Worm (Caenorhabditis elegans) whole organism, L3 larva: Measurements from ENCODE around the gene C05C10.2.

Source experiments
- R02D3.7 ChIP-seq: fragments of 150-350 bp; optimal IDR thresholded peaks from 2 replicates; lab custom pipeline; 2014; ENCODE audit warnings: missing biosample characterization, missing genetic modification characterization
- ZK546.5 ChIP-seq: sonication (generic microtip); optimal IDR thresholded peaks from 2 replicates; lab custom pipeline; 2017; ENCODE audit warnings: missing biosample characterization, missing genetic modification characterization
- aly-2 ChIP-seq: fragments of 150-350 bp; optimal IDR thresholded peaks from 2 replicates; lab custom pipeline; 2014; ENCODE audit warnings: missing biosample characterization, missing genetic modification characterization
- ama-1 ChIP-seq: fragments of 150-350 bp; optimal IDR thresholded peaks from 2 replicates; lab custom pipeline; 2018
- ceh-16 ChIP-seq: sonication (generic microtip); optimal IDR thresholded peaks from 2 replicates; lab custom pipeline; 2017; ENCODE audit warnings: missing biosample characterization, missing genetic modification characterization
- ceh-82 ChIP-seq: fragments of 150-350 bp; optimal IDR thresholded peaks from 2 replicates; lab custom pipeline; 2014; ENCODE audit warnings: missing biosample characterization, missing genetic modification characterization
- ceh-9 ChIP-seq: sonication (generic microtip); optimal IDR thresholded peaks from 2 replicates; lab custom pipeline; 2018; ENCODE audit warnings: missing biosample characterization, missing genetic modification characterization
- daf-12 ChIP-seq: fragments of 150-350 bp; optimal IDR thresholded peaks from 2 replicates; lab custom pipeline; 2014; ENCODE audit warnings: missing biosample characterization, missing genetic modification reagents, missing genetic modification characterization
- egl-27 ChIP-seq: sonication (generic microtip); optimal IDR thresholded peaks from 4 replicates; lab custom pipeline; 2017; ENCODE audit warnings: missing biosample characterization, missing genetic modification reagents, missing genetic modification characterization
- egl-5 ChIP-seq: fragments of 150-350 bp; optimal IDR thresholded peaks from 2 replicates; lab custom pipeline; 2017; ENCODE audit warnings: missing biosample characterization, missing genetic modification reagents, missing genetic modification characterization, inconsistent platforms
- elt-1 ChIP-seq: fragments of 150-350 bp; optimal IDR thresholded peaks from 2 replicates; lab custom pipeline; 2014; ENCODE audit warnings: missing biosample characterization, missing genetic modification characterization
- elt-2 ChIP-seq: sonication (generic microtip); optimal IDR thresholded peaks from 2 replicates; lab custom pipeline; 2016; ENCODE audit warnings: missing genetic modification reagents, mild to moderate bottlenecking, missing genetic modification characterization, missing compliant biosample characterization
- elt-3 ChIP-seq, 3 experiments: fragments of 150-350 bp in 1 of 3; sonication (generic microtip) in 2 of 3; optimal IDR thresholded peaks; 2 replicates in 2 of 3; 4 replicates in 1 of 3; lab custom pipeline; 2014 to 2017; ENCODE audit warnings: missing biosample characterization in 3 of 3, missing genetic modification characterization in 3 of 3
- fkh-2 ChIP-seq: fragments of 150-350 bp; optimal IDR thresholded peaks from 2 replicates; lab custom pipeline; 2014; ENCODE audit warnings: missing biosample characterization, missing genetic modification reagents, missing genetic modification characterization
- hmg-11 ChIP-seq: sonication (generic microtip); optimal IDR thresholded peaks from 2 replicates; lab custom pipeline; 2016; ENCODE audit warnings: missing genetic modification characterization, missing compliant biosample characterization
- jun-1 ChIP-seq: fragments of 150-350 bp; optimal IDR thresholded peaks from 2 replicates; lab custom pipeline; 2014; ENCODE audit warnings: missing biosample characterization, missing genetic modification reagents, missing genetic modification characterization
- lin-15B ChIP-seq: fragments of 150-350 bp; optimal IDR thresholded peaks from 2 replicates; lab custom pipeline; 2014; ENCODE audit warnings: missing biosample characterization, missing genetic modification characterization
- lin-39 ChIP-seq: fragments of 150-350 bp; optimal IDR thresholded peaks from 2 replicates; lab custom pipeline; 2018; ENCODE audit warnings: missing biosample characterization, missing genetic modification reagents, missing genetic modification characterization
- lsy-12 ChIP-seq: sonication (generic microtip); optimal IDR thresholded peaks from 2 replicates; lab custom pipeline; 2016; ENCODE audit warnings: mild to moderate bottlenecking, missing genetic modification characterization, missing compliant biosample characterization
- mdl-1 ChIP-seq: fragments of 150-350 bp; optimal IDR thresholded peaks from 2 replicates; lab custom pipeline; 2014; ENCODE audit warnings: missing biosample characterization, missing genetic modification characterization
- mml-1 ChIP-seq: fragments of 150-350 bp; sonication (generic microtip); optimal IDR thresholded peaks from 3 replicates; lab custom pipeline; 2014; ENCODE audit warnings: missing biosample characterization, missing genetic modification characterization
- nfya-1 ChIP-seq: sonication (generic microtip); optimal IDR thresholded peaks from 2 replicates; lab custom pipeline; 2017; ENCODE audit warnings: missing genetic modification characterization, mild to moderate bottlenecking, missing compliant biosample characterization, antibody characterized with exemption, moderate library complexity; ENCODE audit not compliant: insufficient read depth
- nhr-11 ChIP-seq: fragments of 150-350 bp; optimal IDR thresholded peaks from 2 replicates; lab custom pipeline; 2014; ENCODE audit warnings: missing biosample characterization, missing genetic modification characterization
- nhr-12 ChIP-seq: fragments of 150-350 bp; optimal IDR thresholded peaks from 2 replicates; lab custom pipeline; 2014; ENCODE audit warnings: missing biosample characterization, missing genetic modification characterization
- nhr-23 ChIP-seq: fragments of 150-350 bp; optimal IDR thresholded peaks from 2 replicates; lab custom pipeline; 2014; ENCODE audit warnings: missing biosample characterization, missing genetic modification reagents, missing genetic modification characterization
- nhr-25 ChIP-seq: sonication (generic microtip); optimal IDR thresholded peaks from 2 replicates; lab custom pipeline; 2017; ENCODE audit warnings: missing biosample characterization, missing genetic modification characterization
- nhr-28 ChIP-seq: fragments of 150-350 bp; optimal IDR thresholded peaks from 2 replicates; lab custom pipeline; 2014; ENCODE audit warnings: missing biosample characterization, missing genetic modification characterization
- nhr-43 ChIP-seq: sonication (generic microtip); optimal IDR thresholded peaks from 2 replicates; lab custom pipeline; 2016; ENCODE audit warnings: mild to moderate bottlenecking, missing genetic modification characterization, missing compliant biosample characterization; ENCODE audit not compliant: poor library complexity, severe bottlenecking
- nhr-76 ChIP-seq: fragments of 150-350 bp; sonication (generic microtip); optimal IDR thresholded peaks from 5 replicates; lab custom pipeline; 2014; ENCODE audit warnings: missing biosample characterization, missing genetic modification characterization
- nhr-77 ChIP-seq: fragments of 150-350 bp; optimal IDR thresholded peaks from 2 replicates; lab custom pipeline; 2014; ENCODE audit warnings: missing biosample characterization, missing genetic modification characterization
- pha-4 ChIP-seq: fragments of 150-350 bp; optimal IDR thresholded peaks from 2 replicates; lab custom pipeline; 2014; ENCODE audit warnings: missing biosample characterization, missing genetic modification reagents, missing genetic modification characterization
- pqm-1 ChIP-seq: fragments of 150-350 bp; optimal IDR thresholded peaks from 2 replicates; lab custom pipeline; 2017; ENCODE audit warnings: missing biosample characterization, missing genetic modification characterization, inconsistent platforms
- sea-2 ChIP-seq: fragments of 150-350 bp; sonication (generic microtip); optimal IDR thresholded peaks from 4 replicates; lab custom pipeline; 2014; ENCODE audit warnings: missing biosample characterization, missing genetic modification reagents, missing genetic modification characterization
- skn-1 ChIP-seq: fragments of 150-350 bp; optimal IDR thresholded peaks from 2 replicates; lab custom pipeline; 2014; ENCODE audit warnings: missing biosample characterization, missing genetic modification characterization
- snpc-4 ChIP-seq: fragments of 150-350 bp; optimal IDR thresholded peaks from 2 replicates; lab custom pipeline; 2014; ENCODE audit warnings: missing biosample characterization, missing genetic modification characterization
- tbx-2 ChIP-seq: sonication (generic microtip); optimal IDR thresholded peaks from 2 replicates; lab custom pipeline; 2016; ENCODE audit warnings: mild to moderate bottlenecking, missing genetic modification characterization, missing compliant biosample characterization
- unc-62 ChIP-seq: fragments of 150-350 bp; sonication (generic microtip); optimal IDR thresholded peaks from 4 replicates; lab custom pipeline; 2014; ENCODE audit warnings: missing biosample characterization, missing genetic modification reagents, missing genetic modification characterization
- zag-1 ChIP-seq: fragments of 150-350 bp; optimal IDR thresholded peaks from 2 replicates; lab custom pipeline; 2014; ENCODE audit warnings: missing biosample characterization, missing genetic modification characterization
- ztf-11 ChIP-seq: fragments of 150-350 bp; optimal IDR thresholded peaks from 2 replicates; lab custom pipeline; 2014; ENCODE audit warnings: missing biosample characterization, missing genetic modification characterization
- ztf-4 ChIP-seq: fragments of 150-350 bp; optimal IDR thresholded peaks from 2 replicates; lab custom pipeline; 2014; ENCODE audit warnings: missing biosample characterization, missing genetic modification characterization

C05C10.2 gene

DNA sequence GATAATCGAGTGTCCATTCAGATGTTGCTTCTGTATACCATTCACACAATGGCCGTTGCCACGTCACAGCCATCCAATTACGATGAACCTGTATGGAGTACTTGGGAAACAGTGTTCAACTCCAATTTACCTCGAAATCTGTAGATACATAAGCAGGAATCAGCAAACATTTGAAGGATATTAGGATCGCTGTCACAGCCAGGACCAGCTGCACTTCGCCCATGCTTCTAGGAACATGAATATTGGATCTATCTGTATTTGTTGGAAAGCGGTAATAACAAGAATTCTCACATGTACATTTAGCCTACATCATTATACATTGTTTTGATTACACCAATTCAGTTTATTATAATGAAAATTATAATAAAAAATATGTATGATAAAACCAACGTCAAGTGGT, 35.8 kb upstream of the C05C10.2 start, which contains the start of gene algn-8:
TSS of gene algn-8 (minus strand) at position 227 of the 400 bp plus-strand sequence.
- no peak for TF ChIP-seq nhr-43 (tag; lab: Kevin White, UChicago)
- TF ChIP-seq jun-1 (tag; lab: Kevin White, UChicago), result no peak
- TF ChIP-seq lin-15B (tag; lab: Kevin White, UChicago), result no peak
- TF ChIP-seq snpc-4 (tag; lab: Kevin White, UChicago), result no peak

DNA sequence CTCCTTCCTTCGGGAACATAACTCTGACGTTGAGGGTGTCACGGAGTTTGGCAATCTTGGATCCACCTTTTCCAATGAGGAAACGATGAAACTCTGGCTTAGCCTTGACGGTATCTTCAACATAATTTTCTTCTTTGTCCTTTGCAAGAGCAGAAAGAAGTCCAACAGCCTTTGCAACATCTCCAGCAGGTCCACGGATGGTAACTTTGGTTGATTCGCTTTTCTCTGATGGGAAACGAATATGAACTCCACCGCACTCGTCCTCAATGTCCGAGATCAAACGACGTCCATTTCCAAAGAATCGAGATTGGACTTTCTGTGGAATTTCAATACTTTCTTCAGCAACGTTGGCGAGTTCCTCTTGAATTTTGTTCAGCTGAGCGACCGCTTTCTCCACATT, 33.5 kb upstream of the C05C10.2 start:
- TF ChIP-seq nhr-43 (tag; lab: Kevin White, UChicago) (no peak), elt-3 (tag; optimal IDR thresholded peaks at IDR 0.05; lab: Kevin White, UChicago) (no peak), ZK546.5 (tag; lab: Kevin White, UChicago) (no peak), nhr-77 (tag; lab: Kevin White, UChicago) (no peak), unc-62 (GFP tag; lab: Kevin White, UChicago) (no peak), nhr-23 (tag; lab: Kevin White, UChicago) (no peak), pqm-1 (no peak), fkh-2 (no peak), nhr-11 (tag; lab: Kevin White, UChicago) (no peak), egl-5 (tag; lab: Kevin White, UChicago) (no peak), egl-27 (tag; lab: Kevin White, UChicago) (no peak), tbx-2 (tag; lab: Kevin White, UChicago) (no peak), nhr-12 (no peak), aly-2 (tag; lab: Kevin White, UChicago) (no peak), R02D3.7 (no peak), nhr-25 (tag; lab: Kevin White, UChicago) (no peak), jun-1 (tag; lab: Kevin White, UChicago) (no peak), nhr-76 (no peak), lin-39 (tag; lab: Kevin White, UChicago) (no peak), lsy-12 (tag; lab: Kevin White, UChicago) (no peak)

DNA sequence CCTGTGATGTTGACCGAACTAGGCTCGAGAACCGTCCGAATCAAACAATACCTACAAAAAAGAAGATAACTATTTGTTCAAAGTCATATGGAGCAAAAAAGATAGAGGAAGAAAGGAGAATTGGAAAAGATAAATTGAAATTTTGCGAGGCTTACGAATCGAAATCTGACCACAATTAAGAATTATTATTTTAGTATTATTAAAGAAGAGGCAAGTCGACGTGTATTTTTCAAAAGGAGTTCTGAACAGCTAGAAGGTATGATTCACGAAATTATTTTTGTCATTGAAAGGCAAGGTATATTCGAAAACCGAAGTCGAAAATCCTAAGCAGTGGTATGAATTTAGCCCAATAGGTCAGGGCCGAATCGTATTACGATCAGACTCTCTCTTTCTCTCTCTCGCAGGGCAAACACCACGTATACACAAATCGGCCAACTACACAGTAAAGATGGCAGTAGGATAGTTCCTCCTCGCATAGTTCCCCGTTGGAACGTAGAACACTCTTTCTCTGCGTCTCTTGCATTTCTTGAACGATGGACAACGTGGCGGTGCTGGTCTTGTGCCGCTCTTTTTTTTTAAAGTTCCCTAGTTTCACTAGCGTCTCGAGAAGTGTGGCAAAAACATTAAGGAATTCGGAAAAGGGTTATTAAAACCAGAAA, 30.9 kb upstream of the C05C10.2 start, which contains the start of gene vgln-1:
TSS of gene vgln-1 (minus strand) at position 51 of the 659 bp plus-strand sequence.
- TF ChIP-seq hmg-11 (peak; percentile 1), nhr-23 (tag; lab: Kevin White, UChicago) (peak; percentile 61), nhr-12 (no peak), nhr-28 (tag; lab: Kevin White, UChicago) (no peak), ceh-16 (tag; lab: Kevin White, UChicago) (no peak), nhr-25 (tag; lab: Kevin White, UChicago) (peak; percentile 55), fkh-2 (no peak), pha-4 (peak; percentile 69)

DNA sequence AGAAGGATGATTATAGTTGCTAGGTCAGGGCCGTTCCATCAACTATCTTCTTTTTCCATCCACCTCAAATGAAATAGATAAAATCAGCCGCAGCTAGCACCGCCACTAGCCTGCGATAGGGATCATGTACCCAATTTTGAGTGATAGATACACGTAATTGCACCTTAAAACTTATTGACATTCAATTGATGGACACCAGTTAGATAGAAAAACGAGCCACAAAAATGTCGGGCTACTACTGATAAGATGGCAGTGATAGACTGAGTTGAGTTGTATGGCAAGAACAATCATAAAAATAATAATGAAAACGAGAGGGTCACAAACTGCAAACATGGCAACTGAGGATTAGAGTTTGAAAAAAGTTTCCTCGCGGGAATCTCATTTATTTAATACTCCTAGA, 30.2 kb upstream of the C05C10.2 start:
- TF ChIP-seq skn-1 (tag; lab: Kevin White, UChicago) (no peak), pqm-1 (peak; percentile 48), ZK546.5 (tag; lab: Kevin White, UChicago) (no peak), nfya-1 (tag; lab: Kevin White, UChicago) (no peak), elt-1 (tag; lab: Kevin White, UChicago) (peak; percentile 91), unc-62 (GFP tag; lab: Kevin White, UChicago) (no peak), elt-2 (tag; lab: Kevin White, UChicago) (peak; percentile 75), ceh-82 (tag; lab: Kevin White, UChicago) (no peak), nhr-23 (tag; lab: Kevin White, UChicago) (peak; percentile 2), ztf-11 (no peak), elt-3 (tag; optimal IDR thresholded peaks at IDR 0.05; lab: Kevin White, UChicago) (no peak)

DNA sequence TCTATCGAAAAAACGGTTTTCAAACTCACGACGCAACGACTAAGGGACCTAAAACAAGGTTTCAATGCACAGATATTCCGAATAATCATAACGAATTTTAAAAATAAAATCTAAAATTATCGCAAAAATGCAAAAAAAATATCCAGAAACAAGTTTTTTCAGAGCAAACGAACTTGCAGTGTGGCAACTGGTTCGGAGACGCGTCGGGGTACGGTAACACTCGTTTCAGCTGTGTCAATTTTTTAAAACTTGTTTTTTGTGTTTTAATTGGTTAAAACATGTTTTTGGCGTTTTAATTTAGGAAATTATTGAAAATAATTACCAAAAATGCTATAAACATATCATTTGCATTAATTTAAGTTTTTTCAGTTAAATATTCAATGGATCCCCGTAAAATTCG, 29.6 kb upstream of the C05C10.2 start, which contains the start of gene C08H9.16:
TSS of gene C08H9.16 (plus strand) at position 370 of the 400 bp plus-strand sequence.
- TF ChIP-seq sea-2 (GFP tag; lab: Kevin White, UChicago) (no peak), ztf-4 (tag; lab: Kevin White, UChicago) (no peak), aly-2 (tag; lab: Kevin White, UChicago) (no peak), nhr-43 (tag; lab: Kevin White, UChicago) (peak; percentile 37), pha-4 (peak; percentile 78), lsy-12 (tag; lab: Kevin White, UChicago) (no peak), skn-1 (tag; lab: Kevin White, UChicago) (no peak), lin-15B (tag; lab: Kevin White, UChicago) (peak; percentile 52), nhr-76 (no peak), ceh-16 (tag; lab: Kevin White, UChicago) (no peak), nhr-12 (no peak), tbx-2 (tag; lab: Kevin White, UChicago) (no peak), nhr-11 (tag; lab: Kevin White, UChicago) (no peak), R02D3.7 (peak; percentile 28), mdl-1 (tag; lab: Kevin White, UChicago) (no peak), elt-3 (tag; optimal IDR thresholded peaks at IDR 0.05; lab: Kevin White, UChicago) (no peak), ceh-9 (tag; lab: Kevin White, UChicago) (no peak), jun-1 (tag; lab: Kevin White, UChicago) (no peak), unc-62 (GFP tag; lab: Kevin White, UChicago) (no peak), elt-1 (tag; lab: Kevin White, UChicago) (no peak), ama-1 (no peak), zag-1 (tag; lab: Kevin White, UChicago) (no peak), mml-1 (tag; lab: Kevin White, UChicago) (no peak), daf-12 (tag; lab: Kevin White, UChicago) (no peak), nhr-28 (tag; lab: Kevin White, UChicago) (no peak), ZK546.5 (tag; lab: Kevin White, UChicago) (no peak), nhr-23 (tag; lab: Kevin White, UChicago) (peak; percentile 87), nhr-25 (tag; lab: Kevin White, UChicago) (peak; percentile 26), hmg-11 (peak; percentile 52)
